Fruit fly (Drosophila melanogaster) whole organism, embryonic: Measurements from ENCODE around the gene CG17778.

Source experiments
- Antp ChIP-seq: fragments of 200-800 bp; sonication (Bioruptor generic); optimal IDR thresholded peaks from 3 replicates; lab custom pipeline; 2016; ENCODE audit warnings: missing biosample characterization, missing genetic modification characterization
- Bdp1 ChIP-seq: fragments of 200-800 bp; sonication (Bioruptor generic); optimal IDR thresholded peaks from 3 replicates; lab custom pipeline; 2016; ENCODE audit warnings: missing biosample characterization, missing genetic modification characterization
- CG10321 ChIP-seq: fragments of 200-800 bp; sonication (Bioruptor generic); IDR thresholded peaks from 2 replicates; pipeline ENCODE4 v1.3.6; 2022; ENCODE audit warnings: missing biosample characterization, missing genetic modification characterization
- CG12104 ChIP-seq: fragments of 200-800 bp; sonication (Bioruptor generic); optimal IDR thresholded peaks from 3 replicates; lab custom pipeline; 2016; ENCODE audit warnings: missing biosample characterization, missing genetic modification characterization
- CG12659 ChIP-seq: fragments of 200-800 bp; sonication (Bioruptor generic); optimal IDR thresholded peaks from 3 replicates; lab custom pipeline; 2017; ENCODE audit warnings: mild to moderate bottlenecking, missing biosample characterization, missing genetic modification reagents, missing genetic modification characterization
- CG12769 ChIP-seq: fragments of 200-800 bp; sonication (Bioruptor generic); optimal IDR thresholded peaks from 2 replicates; lab custom pipeline; 2019; ENCODE audit warnings: missing biosample characterization, mild to moderate bottlenecking, missing genetic modification characterization, moderate library complexity
- CG18011 ChIP-seq: fragments of 200-800 bp; sonication (Bioruptor generic); optimal IDR thresholded peaks from 2 replicates; lab custom pipeline; 2017; ENCODE audit warnings: missing biosample characterization, missing genetic modification characterization, mild to moderate bottlenecking, moderate library complexity, missing genotype
- CG18262 ChIP-seq: fragments of 200-800 bp; optimal IDR thresholded peaks from 3 replicates; lab custom pipeline; 2019; ENCODE audit warnings: missing biosample characterization, mild to moderate bottlenecking, missing genetic modification characterization, moderate library complexity
- CG32767 ChIP-seq: fragments of 200-800 bp; sonication (Bioruptor generic); IDR thresholded peaks from 2 replicates; pipeline ENCODE4 v1.3.6; 2022; ENCODE audit warnings: missing biosample characterization, missing genetic modification characterization
- CG33213 ChIP-seq: fragments of 200-800 bp; sonication (Bioruptor generic); optimal IDR thresholded peaks from 3 replicates; lab custom pipeline; 2016; ENCODE audit warnings: missing biosample characterization, missing genetic modification characterization
- CG42726 ChIP-seq: fragments of 200-800 bp; sonication (Bioruptor generic); IDR thresholded peaks from 2 replicates; pipeline ENCODE4 v1.3.6; 2022; ENCODE audit warnings: missing biosample characterization, missing genetic modification characterization; ENCODE audit not compliant: partially characterized antibody
- CG4360 ChIP-seq: fragments of 200-800 bp; sonication (Bioruptor generic); IDR thresholded peaks from 2 replicates; pipeline ENCODE4 v1.3.6; 2022; ENCODE audit warnings: missing biosample characterization, missing genetic modification characterization
- CG6254 ChIP-seq: fragments of 200-800 bp; sonication (Bioruptor generic); optimal IDR thresholded peaks from 3 replicates; lab custom pipeline; 2017; ENCODE audit warnings: mild to moderate bottlenecking, missing biosample characterization, missing genetic modification reagents, missing genetic modification characterization
- CG7839 ChIP-seq: fragments of 200-800 bp; sonication (Bioruptor generic); optimal IDR thresholded peaks from 3 replicates; lab custom pipeline; 2018; ENCODE audit warnings: missing biosample characterization, mild to moderate bottlenecking, missing genetic modification characterization, moderate library complexity
- CG8281 ChIP-seq: fragments of 200-800 bp; sonication (Bioruptor generic); optimal IDR thresholded peaks from 2 replicates; lab custom pipeline; 2018; ENCODE audit warnings: missing biosample characterization, mild to moderate bottlenecking, missing genetic modification characterization, moderate library complexity
- CG8388 ChIP-seq: fragments of 200-800 bp; sonication (Bioruptor generic); optimal IDR thresholded peaks from 2 replicates; lab custom pipeline; 2019; ENCODE audit warnings: missing biosample characterization, mild to moderate bottlenecking, missing genetic modification characterization, moderate library complexity
- CG9609 ChIP-seq: fragments of 200-800 bp; sonication (Bioruptor generic); optimal IDR thresholded peaks from 3 replicates; lab custom pipeline; 2016; ENCODE audit warnings: missing biosample characterization, missing genetic modification characterization
- Doc3 ChIP-seq: fragments of 200-800 bp; sonication (Bioruptor generic); IDR thresholded peaks from 3 replicates; pipeline ENCODE4 v1.3.6; 2022; ENCODE audit warnings: missing biosample characterization, missing genetic modification characterization; ENCODE audit not compliant: partially characterized antibody
- Dp ChIP-seq: fragments of 200-800 bp; sonication (Bioruptor generic); optimal IDR thresholded peaks from 2 replicates; lab custom pipeline; 2018; ENCODE audit warnings: missing biosample characterization, mild to moderate bottlenecking, missing genetic modification characterization, moderate library complexity
- Eip74EF ChIP-seq, 2 experiments: fragments of 200-800 bp in 1 of 2; fragments of >200 bp in 1 of 2; sonication (Bioruptor generic) in 1 of 2; optimal IDR thresholded peaks; 2 replicates each; lab custom pipeline; 2017 to 2019; ENCODE audit warnings: missing biosample characterization in 2 of 2, missing genetic modification characterization in 2 of 2, mild to moderate bottlenecking in 1 of 2, moderate library complexity in 1 of 2
- H15 ChIP-seq: fragments of 200-800 bp; sonication (Bioruptor generic); IDR thresholded peaks from 3 replicates; pipeline ENCODE4 v1.3.6; 2022; ENCODE audit warnings: missing biosample characterization, missing genetic modification characterization
- HLH3B ChIP-seq: fragments of 200-800 bp; sonication (Bioruptor generic); IDR thresholded peaks from 2 replicates; pipeline ENCODE4 v1.3.6; 2022; ENCODE audit warnings: missing biosample characterization, missing genetic modification characterization
- Hey ChIP-seq: fragments of 200-800 bp; sonication (Bioruptor generic); optimal IDR thresholded peaks from 3 replicates; lab custom pipeline; 2018; ENCODE audit warnings: missing biosample characterization, mild to moderate bottlenecking, missing genetic modification characterization
- Med ChIP-seq: fragments of 200-800 bp; sonication (Bioruptor generic); peaks from one replicate; lab custom pipeline; 2016; ENCODE audit warnings: missing biosample characterization, missing genetic modification characterization, mild to moderate bottlenecking, inconsistent platforms, moderate library complexity
- Meics ChIP-seq: fragments of 200-800 bp; sonication (Bioruptor generic); optimal IDR thresholded peaks from 2 replicates; lab custom pipeline; 2017; ENCODE audit warnings: missing biosample characterization, mild to moderate bottlenecking, missing genetic modification characterization
- NC2β ChIP-seq: fragments of 200-800 bp; sonication (Bioruptor generic); optimal IDR thresholded peaks from 2 replicates; lab custom pipeline; 2016; ENCODE audit warnings: missing biosample characterization, missing genetic modification characterization
- Nf-YB ChIP-seq: fragments of 200-800 bp; sonication (Bioruptor generic); optimal IDR thresholded peaks from 3 replicates; lab custom pipeline; 2019; ENCODE audit warnings: missing biosample characterization, mild to moderate bottlenecking, missing genetic modification characterization, moderate library complexity
- Poxn ChIP-seq: fragments of 200-800 bp; sonication (Bioruptor generic); IDR thresholded peaks from 2 replicates; pipeline ENCODE4 v1.3.6; 2022; ENCODE audit warnings: missing biosample characterization, missing genetic modification characterization
- ap ChIP-seq: fragments of 200-800 bp; sonication (Bioruptor generic); IDR thresholded peaks from 2 replicates; pipeline ENCODE4 v1.3.6; 2022; ENCODE audit warnings: missing biosample characterization, missing genetic modification characterization
- bigmax ChIP-seq: fragments of 200-800 bp; sonication (Bioruptor generic); optimal IDR thresholded peaks from 2 replicates; lab custom pipeline; 2018; ENCODE audit warnings: missing biosample characterization, mild to moderate bottlenecking, missing genetic modification characterization
- caup ChIP-seq: fragments of 200-800 bp; sonication (Bioruptor generic); optimal IDR thresholded peaks from 3 replicates; lab custom pipeline; 2017; ENCODE audit warnings: missing biosample characterization, mild to moderate bottlenecking, missing genetic modification characterization, moderate library complexity; ENCODE audit not compliant: severe bottlenecking
- en ChIP-seq: fragments of 200-800 bp; sonication (Bioruptor generic); optimal IDR thresholded peaks from 2 replicates; lab custom pipeline; 2016; ENCODE audit warnings: missing biosample characterization, missing genetic modification characterization
- gfzf ChIP-seq: fragments of 200-800 bp; sonication (Bioruptor generic); optimal IDR thresholded peaks from 2 replicates; lab custom pipeline; 2016; ENCODE audit warnings: missing biosample characterization, mild to moderate bottlenecking, missing genetic modification characterization, moderate library complexity
- grn ChIP-seq: fragments of 200-800 bp; sonication (Bioruptor generic); optimal IDR thresholded peaks from 3 replicates; lab custom pipeline; 2017; ENCODE audit warnings: missing biosample characterization, missing genetic modification characterization
- ham ChIP-seq: fragments of 200-800 bp; sonication (Bioruptor generic); IDR thresholded peaks from 2 replicates; pipeline ENCODE4 v1.3.6; 2022; ENCODE audit warnings: missing biosample characterization, missing genetic modification characterization
- ind ChIP-seq: fragments of 200-800 bp; sonication (Bioruptor generic); optimal IDR thresholded peaks from 3 replicates; lab custom pipeline; 2016; ENCODE audit warnings: missing biosample characterization, missing genetic modification characterization
- insv ChIP-seq, 2 experiments: fragments of 200-800 bp; sonication (Bioruptor generic); optimal IDR thresholded peaks; 3 replicates each; lab custom pipeline; 2016 to 2018; ENCODE audit warnings: missing biosample characterization in 2 of 2, missing genetic modification characterization in 2 of 2
- odd ChIP-seq: fragments of 200-800 bp; sonication (Bioruptor generic); optimal IDR thresholded peaks from 2 replicates; lab custom pipeline; 2017; ENCODE audit warnings: missing biosample characterization, mild to moderate bottlenecking, missing genetic modification characterization
- pb ChIP-seq: fragments of 200-800 bp; sonication (Bioruptor generic); optimal IDR thresholded peaks from 3 replicates; lab custom pipeline; 2016; ENCODE audit warnings: missing biosample characterization, missing genetic modification characterization
- pita ChIP-seq: fragments of 200-800 bp; sonication (Bioruptor generic); optimal IDR thresholded peaks from 2 replicates; lab custom pipeline; 2017; ENCODE audit warnings: missing biosample characterization, mild to moderate bottlenecking, missing genetic modification characterization
- pros ChIP-seq: fragments of 200-800 bp; sonication (Bioruptor generic); optimal IDR thresholded peaks from 3 replicates; lab custom pipeline; 2019; ENCODE audit warnings: missing biosample characterization, mild to moderate bottlenecking, missing genetic modification characterization, moderate library complexity
- psq ChIP-seq: fragments of 200-800 bp; sonication (Bioruptor generic); optimal IDR thresholded peaks from 2 replicates; lab custom pipeline; 2017; ENCODE audit warnings: missing biosample characterization, missing genetic modification characterization
- slou ChIP-seq: fragments of 200-800 bp; sonication (Bioruptor generic); optimal IDR thresholded peaks from 3 replicates; lab custom pipeline; 2016; ENCODE audit warnings: missing biosample characterization, missing genetic modification characterization
- sob ChIP-seq: fragments of 200-800 bp; sonication (Bioruptor generic); IDR thresholded peaks from 2 replicates; pipeline ENCODE4 v1.3.6; 2022; ENCODE audit warnings: missing biosample characterization, missing genetic modification characterization
- tio ChIP-seq: fragments of 200-800 bp; sonication (Bioruptor generic); optimal IDR thresholded peaks from 2 replicates; lab custom pipeline; 2017; ENCODE audit warnings: missing biosample characterization, missing genetic modification characterization, inconsistent platforms
- tup ChIP-seq: fragments of 200-800 bp; sonication (Bioruptor generic); optimal IDR thresholded peaks from 2 replicates; lab custom pipeline; 2016; ENCODE audit warnings: missing biosample characterization, mild to moderate bottlenecking, missing genetic modification characterization, moderate library complexity
- zen2 ChIP-seq: fragments of 200-800 bp; sonication (Bioruptor generic); IDR thresholded peaks from 3 replicates; pipeline ENCODE4 v1.3.6; 2022; ENCODE audit warnings: missing biosample characterization, missing genetic modification characterization; ENCODE audit not compliant: partially characterized antibody

Gene CG17778

DNA sequence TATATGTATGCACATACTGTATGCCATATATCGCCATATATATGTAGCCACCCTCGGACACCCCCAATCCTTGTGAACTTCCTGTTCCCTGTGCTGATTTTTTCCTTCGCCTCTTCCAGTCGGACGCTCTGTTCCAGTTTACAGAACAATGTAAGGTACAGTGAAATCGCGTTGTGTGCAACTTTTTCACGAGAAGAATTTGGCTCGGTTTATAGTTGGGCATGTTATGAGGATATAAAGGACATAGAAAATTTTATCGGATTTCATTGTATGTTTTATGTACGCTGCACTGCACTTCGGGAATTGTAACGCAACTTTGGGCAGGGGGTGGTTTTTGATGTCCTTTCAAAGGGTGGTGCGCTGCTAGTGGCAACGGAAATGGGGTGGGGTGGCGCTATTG lies 29.9 kb downstream of the CG17778 start (continued):
- TF ChIP-seq insv (GFP tag; optimal IDR thresholded peaks at IDR 0.05; lab: Kevin White, UChicago) = peak in 1 of 2 experiments; percentile 2
- TF ChIP-seq Dp (GFP tag; lab: Kevin White, UChicago) = no peak
- TF ChIP-seq grn = no peak
- peak; percentile 34 for TF ChIP-seq CG18262

DNA sequence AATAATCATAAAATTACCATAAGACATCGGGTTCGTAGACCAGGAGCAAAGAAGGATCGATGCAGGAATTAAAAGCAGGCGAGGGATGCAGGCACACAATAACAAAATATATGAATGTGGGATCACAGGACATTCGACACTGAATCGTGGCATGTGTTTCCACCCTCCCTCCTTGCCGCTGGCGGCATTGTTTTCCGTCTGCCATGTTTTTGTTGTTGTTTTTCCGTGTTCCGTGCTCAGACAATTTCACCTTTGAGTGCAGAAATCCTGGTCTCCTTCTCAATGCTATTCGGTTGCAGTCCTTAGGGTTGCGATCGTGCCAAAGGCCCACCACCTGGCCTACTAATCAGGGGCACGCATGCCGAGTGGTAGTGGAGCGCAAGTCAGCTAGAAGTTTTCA lies 31.2 kb downstream of the CG17778 start:
- TF ChIP-seq odd (GFP tag; lab: Kevin White, UChicago) (no peak), CG4360 (peak; percentile 86), ham (GFP tag; lab: Robert Waterston, UW) (no peak), pros (GFP tag; lab: Kevin White, UChicago) (peak; percentile 93), NC2β (GFP tag; lab: Kevin White, UChicago) (no peak)
- TF ChIP-seq, all 482 proteins: peak for 2

dm6 chrX:526479-527071 lies 32.2 kb downstream of the CG17778 start:
- peak; percentile 63 for TF ChIP-seq en (GFP tag; lab: Kevin White, UChicago)
- no peak for TF ChIP-seq CG42726 (GFP tag; lab: Robert Waterston, UW)
- TF ChIP-seq bigmax = no peak
- no peak for TF ChIP-seq HLH3B (GFP tag; lab: Robert Waterston, UW)
- TF ChIP-seq CG10321 (GFP tag; lab: Robert Waterston, UW) = no peak
- TF ChIP-seq ind (GFP tag; lab: Kevin White, UChicago) = no peak
- TF ChIP-seq CG9609 = peak; percentile 47
- no peak for TF ChIP-seq Meics (GFP tag; lab: Kevin White, UChicago)
- TF ChIP-seq gfzf (GFP tag; lab: Kevin White, UChicago) = no peak
- no peak for TF ChIP-seq psq (GFP tag; lab: Kevin White, UChicago)
- peak; percentile 58 for TF ChIP-seq CG7839 (tag; lab: Kevin White, UChicago)
- peak; percentile 32 for TF ChIP-seq Nf-YB (GFP tag; lab: Kevin White, UChicago)
- TF ChIP-seq CG8281 = no peak
- TF ChIP-seq Antp = peak; percentile 57
- no peak for TF ChIP-seq CG18011
- TF ChIP-seq CG33213 = peak; percentile 59
- no peak for TF ChIP-seq sob (GFP tag; lab: Robert Waterston, UW)
- TF ChIP-seq slou (GFP tag; lab: Kevin White, UChicago) = no peak
- TF ChIP-seq pita = no peak
- peak; percentile 90 for TF ChIP-seq Med (GFP tag; lab: Kevin White, UChicago)
- TF ChIP-seq Hey (tag; lab: Kevin White, UChicago) = no peak
- TF ChIP-seq zen2 = no peak
- no peak for TF ChIP-seq Doc3
- TF ChIP-seq tio = no peak
- TF ChIP-seq caup (GFP tag; lab: Kevin White, UChicago) = no peak
- TF ChIP-seq CG12659 (GFP tag; lab: Kevin White, UChicago) = peak; percentile 6
- no peak for TF ChIP-seq pb (GFP tag; lab: Kevin White, UChicago)
- TF ChIP-seq CG32767 (GFP tag; lab: Robert Waterston, UW) = no peak
- no peak for TF ChIP-seq ap (GFP tag; lab: Robert Waterston, UW)
- no peak for TF ChIP-seq Poxn (GFP tag; lab: Robert Waterston, UW)
- TF ChIP-seq H15 (GFP tag; lab: Robert Waterston, UW) = no peak
- no peak for TF ChIP-seq CG12104
- peak; percentile 9 for TF ChIP-seq Bdp1
- TF ChIP-seq CG12769 (tag; lab: Kevin White, UChicago) = no peak
- TF ChIP-seq CG6254 (GFP tag; lab: Kevin White, UChicago) = peak; percentile 47
- no peak for TF ChIP-seq Eip74EF (GFP tag; optimal IDR thresholded peaks at IDR 0.05; lab: Kevin White, UChicago)
- no peak for TF ChIP-seq tup (GFP tag; lab: Kevin White, UChicago)
- peak; percentile 53 for TF ChIP-seq CG8388 (GFP tag; lab: Kevin White, UChicago)
